Worm (Caenorhabditis elegans) whole organism, L4 larva: ENCODE data around the gene F48B9.1.

Experiments used
- ZK337.2 ChIP-seq: fragments of 200-800 bp; sonication (Bioruptor generic); IDR thresholded peaks from 2 replicates; pipeline ENCODE4 v1.3.6; 2022; ENCODE audit warnings: missing genetic modification reagents, missing genetic modification characterization, missing compliant biosample characterization
- ama-1 ChIP-seq: fragments of 150-350 bp; optimal IDR thresholded peaks from 2 replicates; lab custom pipeline; 2014; ENCODE audit warnings: inconsistent platforms, mixed read lengths
- arid-1 ChIP-seq: fragments of 200-800 bp; sonication (Bioruptor generic); conservative IDR thresholded peaks from 2 replicates; pipeline ENCODE4 v1.3.6; 2022; ENCODE audit warnings: missing genetic modification reagents, missing genetic modification characterization, missing compliant biosample characterization
- cey-2 ChIP-seq: sonication (generic microtip); optimal IDR thresholded peaks from 3 replicates; lab custom pipeline; 2017; ENCODE audit warnings: missing genetic modification characterization, mild to moderate bottlenecking, missing compliant biosample characterization, antibody characterized with exemption, borderline replicate concordance; ENCODE audit not compliant: insufficient read depth
- jun-1 ChIP-seq: fragments of 150-350 bp; optimal IDR thresholded peaks from 2 replicates; lab custom pipeline; 2014; ENCODE audit warnings: missing biosample characterization, missing genetic modification reagents, missing genetic modification characterization
- lin-15B ChIP-seq: fragments of 150-350 bp; sonication (generic microtip); optimal IDR thresholded peaks from 3 replicates; lab custom pipeline; 2014; ENCODE audit warnings: missing biosample characterization, missing genetic modification characterization
- mdl-1 ChIP-seq, 2 experiments: fragments of 150-350 bp in 1 of 2; sonication (generic microtip) in 1 of 2; optimal IDR thresholded peaks; 2 replicates each; lab custom pipeline; 2014 to 2017; ENCODE audit warnings: missing biosample characterization in 2 of 2, missing genetic modification characterization in 2 of 2
- mes-2 ChIP-seq: sonication (generic microtip); optimal IDR thresholded peaks from 2 replicates; lab custom pipeline; 2016; ENCODE audit warnings: missing genotype, mild to moderate bottlenecking, missing genetic modification characterization, missing compliant biosample characterization; ENCODE audit not compliant: poor library complexity, severe bottlenecking
- nhr-237 ChIP-seq: sonication (generic microtip); optimal IDR thresholded peaks from 2 replicates; lab custom pipeline; 2017; ENCODE audit warnings: missing biosample characterization, missing genetic modification characterization
- nhr-28 ChIP-seq: fragments of 150-350 bp; optimal IDR thresholded peaks from 2 replicates; lab custom pipeline; 2014; ENCODE audit warnings: missing biosample characterization, missing genetic modification characterization
- nhr-42 ChIP-seq: fragments of 200-800 bp; sonication (Bioruptor generic); IDR thresholded peaks from 2 replicates; pipeline ENCODE4 v1.3.6; 2022; ENCODE audit warnings: missing genetic modification characterization, missing compliant biosample characterization
- skn-1 ChIP-seq: fragments of 150-350 bp; optimal IDR thresholded peaks from 2 replicates; lab custom pipeline; 2014; ENCODE audit warnings: missing biosample characterization, missing genetic modification characterization
- zag-1 ChIP-seq: fragments of 150-350 bp; optimal IDR thresholded peaks from 2 replicates; lab custom pipeline; 2014; ENCODE audit warnings: missing biosample characterization, missing genetic modification characterization

DNA sequence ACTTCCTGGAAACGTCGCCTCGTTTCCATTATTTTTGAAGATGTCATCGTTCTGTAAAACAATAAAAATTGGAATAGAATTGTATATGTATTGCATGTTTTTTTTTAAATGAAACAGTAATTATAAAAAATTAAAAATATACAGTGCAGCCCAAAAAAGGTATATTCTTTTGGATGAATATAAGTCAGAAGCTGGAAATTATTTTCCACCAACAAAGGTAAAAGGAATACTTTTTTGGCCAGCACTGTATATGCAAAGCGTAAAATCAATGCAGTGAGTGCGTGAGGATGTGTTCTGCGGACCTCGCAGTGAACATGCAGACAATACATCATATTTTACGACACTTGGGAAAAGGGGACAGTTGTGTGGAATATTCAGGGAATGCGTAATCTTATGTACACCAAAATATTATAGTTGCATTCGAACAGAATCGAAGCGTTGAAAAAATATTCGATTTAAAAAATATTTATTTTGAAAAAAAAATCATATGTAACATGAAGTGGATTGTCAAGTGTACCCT, 4.3 kb upstream of the F48B9.1 start, which contains the start of gene F48B9.8:
- TF ChIP-seq nhr-42 (GFP tag; lab: Robert Waterston, UW): no peak
- no peak for TF ChIP-seq skn-1
- TF ChIP-seq jun-1 (tag; lab: Kevin White, UChicago): no peak
- no peak for TF ChIP-seq mdl-1 (tag; optimal IDR thresholded peaks at IDR 0.05; lab: Kevin White, UChicago)
- no peak for TF ChIP-seq lin-15B (tag; lab: Kevin White, UChicago)
- no peak for TF ChIP-seq ama-1
- TF ChIP-seq arid-1 (GFP tag; lab: Robert Waterston, UW): no peak
- TF ChIP-seq ZK337.2: no peak
- no peak for TF ChIP-seq nhr-28 (tag; lab: Kevin White, UChicago)
- no peak for TF ChIP-seq nhr-237
- TF ChIP-seq zag-1 (tag; lab: Kevin White, UChicago): no peak
- TF ChIP-seq cey-2 (tag; lab: Kevin White, UChicago): no peak
- peak; percentile 16 for TF ChIP-seq mes-2
